Worm (Caenorhabditis elegans): Measurements from ENCODE around the gene T16A1.10.

DNA sequence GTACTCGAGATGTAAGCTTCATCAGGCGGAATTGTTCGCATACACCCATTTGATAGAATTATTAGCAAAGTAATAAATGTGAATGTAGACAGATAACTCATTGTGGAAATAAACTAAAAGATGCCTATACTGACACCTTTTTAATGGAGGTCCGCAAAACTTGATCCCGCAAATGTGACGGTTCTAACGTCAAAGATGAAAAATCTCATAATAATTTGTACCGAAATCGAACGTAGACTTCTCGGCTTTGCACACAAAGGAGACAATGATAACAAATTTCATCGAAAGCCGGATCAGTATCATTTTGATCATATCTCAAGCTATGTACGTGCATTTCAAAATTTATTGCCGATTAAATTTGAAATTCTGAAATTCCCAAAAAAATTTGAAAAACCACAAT lies 16.4 kb upstream of the T16A1.10 start, which contains the start of gene R52.4:
- TF ChIP-seq nhr-76 (tag; optimal IDR thresholded peaks at IDR 0.05) (no peak), ces-1 (GFP tag; optimal IDR thresholded peaks at IDR 0.05) (no peak), lsy-2 (tag; optimal IDR thresholded peaks at IDR 0.05) (no peak), nhr-12 (tag; optimal IDR thresholded peaks at IDR 0.05) (no peak), elt-3 (tag; optimal IDR thresholded peaks at IDR 0.05) (no peak)
